Worm (Caenorhabditis elegans) whole organism, L3 larva: ENCODE data around the gene F31D5.6.

ENCODE experiments used
- ceh-82 ChIP-seq: fragments of 150-350 bp; optimal IDR thresholded peaks from 2 replicates; lab custom pipeline; 2014; ENCODE audit warnings: missing biosample characterization, missing genetic modification characterization
- egl-27 ChIP-seq: sonication (generic microtip); optimal IDR thresholded peaks from 4 replicates; lab custom pipeline; 2017; ENCODE audit warnings: missing biosample characterization, missing genetic modification reagents, missing genetic modification characterization
- elt-1 ChIP-seq: fragments of 150-350 bp; optimal IDR thresholded peaks from 2 replicates; lab custom pipeline; 2014; ENCODE audit warnings: missing biosample characterization, missing genetic modification characterization
- eor-1 ChIP-seq, 2 experiments: fragments of 150-350 bp; optimal IDR thresholded peaks; 2 replicates each; lab custom pipeline; 2014 to 2018; ENCODE audit warnings: missing biosample characterization in 2 of 2, missing genetic modification characterization in 2 of 2
- mdl-1 ChIP-seq: fragments of 150-350 bp; optimal IDR thresholded peaks from 2 replicates; lab custom pipeline; 2014; ENCODE audit warnings: missing biosample characterization, missing genetic modification characterization
- nhr-28 ChIP-seq: fragments of 150-350 bp; optimal IDR thresholded peaks from 2 replicates; lab custom pipeline; 2014; ENCODE audit warnings: missing biosample characterization, missing genetic modification characterization
- pha-4 ChIP-seq: fragments of 150-350 bp; optimal IDR thresholded peaks from 2 replicates; lab custom pipeline; 2014; ENCODE audit warnings: missing biosample characterization, missing genetic modification reagents, missing genetic modification characterization
- skn-1 ChIP-seq: fragments of 150-350 bp; optimal IDR thresholded peaks from 2 replicates; lab custom pipeline; 2014; ENCODE audit warnings: missing biosample characterization, missing genetic modification characterization
- unc-39 ChIP-seq: sonication (generic microtip); optimal IDR thresholded peaks from 4 replicates; lab custom pipeline; 2017; ENCODE audit warnings: missing biosample characterization, missing genetic modification characterization
- zag-1 ChIP-seq: fragments of 150-350 bp; optimal IDR thresholded peaks from 2 replicates; lab custom pipeline; 2014; ENCODE audit warnings: missing biosample characterization, missing genetic modification characterization
- ztf-11 ChIP-seq: fragments of 150-350 bp; optimal IDR thresholded peaks from 2 replicates; lab custom pipeline; 2014; ENCODE audit warnings: missing biosample characterization, missing genetic modification characterization
- ztf-4 ChIP-seq: fragments of 150-350 bp; optimal IDR thresholded peaks from 2 replicates; lab custom pipeline; 2014; ENCODE audit warnings: missing biosample characterization, missing genetic modification characterization

ce11 chrII:4182364-4182763, 27.1 kb upstream of the F31D5.6 start, which contains the start of gene R03H10.11:
- TF ChIP-seq ztf-11 (tag; lab: Kevin White, UChicago) = no peak
- no peak for TF ChIP-seq unc-39 (tag; lab: Kevin White, UChicago)
- TF ChIP-seq zag-1 (tag; lab: Kevin White, UChicago) = no peak
- no peak for TF ChIP-seq nhr-28 (tag; lab: Kevin White, UChicago)
- no peak for TF ChIP-seq mdl-1
- TF ChIP-seq ztf-4 = no peak
- no peak for TF ChIP-seq pha-4 (tag; lab: Kevin White, UChicago)
- TF ChIP-seq skn-1 = no peak
- TF ChIP-seq elt-1 (tag; lab: Kevin White, UChicago) = no peak
- no peak for TF ChIP-seq ceh-82 (tag; lab: Kevin White, UChicago)
- no peak for TF ChIP-seq eor-1 (tag; optimal IDR thresholded peaks at IDR 0.05; lab: Kevin White, UChicago)
- TF ChIP-seq egl-27 (tag; lab: Kevin White, UChicago) = no peak
